Fruit fly (Drosophila melanogaster): ENCODE results near the gene TfIIEalpha.

The TfIIEalpha gene

dm6 chr3L:11683819-11684521 lies 2.1 kb downstream of the TfIIEalpha start, which contains the start of gene Sugb (continued):
- TF ChIP-seq en (GFP tag; optimal IDR thresholded peaks at IDR 0.05) (peak; percentile 3), CG11504 (tag; optimal IDR thresholded peaks at IDR 0.05) (peak; percentile 66), Oli (tag; optimal IDR thresholded peaks at IDR 0.05) (peak; percentile 32), CG9437 (GFP tag; optimal IDR thresholded peaks at IDR 0.05) (peak; percentile 35), amos (GFP tag; IDR thresholded peaks at IDR 0.05; ENCODE audit: partially characterized antibody) (peak; percentile 65; the same call in 1 of the 2 replicates), gro (GFP tag; optimal IDR thresholded peaks at IDR 0.05) (peak; percentile 68), CG6765 (GFP tag; optimal IDR thresholded peaks at IDR 0.05) (peak; percentile 63), MTF-1 (GFP tag; optimal IDR thresholded peaks at IDR 0.05; ENCODE audit: borderline replicate concordance) (no peak), Nf-YB (GFP tag; optimal IDR thresholded peaks at IDR 0.05) (peak; percentile 57), ranshi (GFP tag; IDR thresholded peaks at IDR 0.05) (peak; percentile 27; the same call in 1 of the 2 replicates), NC2α (GFP tag; optimal IDR thresholded peaks at IDR 0.05) (no peak), CG32532 (GFP tag; IDR thresholded peaks at IDR 0.05) (peak; percentile 69), CG7987 (GFP tag; optimal IDR thresholded peaks at IDR 0.05) (peak; percentile 66), CG15514 (GFP tag; optimal IDR thresholded peaks at IDR 0.05) (peak; percentile 74), D19B (GFP tag; optimal IDR thresholded peaks at IDR 0.05) (no peak), Ravus (GFP tag; IDR thresholded peaks at IDR 0.05) (no peak), sisA (GFP tag; IDR thresholded peaks at IDR 0.05) (no peak; the same call in 1 of the 2 replicates), CG6683 (GFP tag; optimal IDR thresholded peaks at IDR 0.05) (peak; percentile 40), CG31224 (GFP tag; IDR thresholded peaks at IDR 0.05) (no peak), hth (optimal IDR thresholded peaks at IDR 0.05) (no peak), Hr78 (GFP tag; optimal IDR thresholded peaks at IDR 0.05) (no peak), CG17912 (GFP tag; optimal IDR thresholded peaks at IDR 0.05) (no peak), Abd-B (GFP tag; optimal IDR thresholded peaks at IDR 0.05) (peak; percentile 60), zfh2 (GFP tag; optimal IDR thresholded peaks at IDR 0.05) (peak; percentile 76), gt (GFP tag; IDR thresholded peaks at IDR 0.05) (no peak), gcm2 (GFP tag; optimal IDR thresholded peaks at IDR 0.05) (peak; percentile 61), Doc2 (GFP tag; IDR thresholded peaks at IDR 0.05) (no peak), CG3407 (GFP tag; optimal IDR thresholded peaks at IDR 0.05) (peak; percentile 41), Myb (GFP tag; optimal IDR thresholded peaks at IDR 0.05) (peak; percentile 41), CG4730 (GFP tag; IDR thresholded peaks at IDR 0.05) (peak; percentile 7; the same call in 1 of the 2 replicates), kni (GFP tag; optimal IDR thresholded peaks at IDR 0.05) (no peak), nerfin-2 (GFP tag; IDR thresholded peaks at IDR 0.05; ENCODE audit: partially characterized antibody) (no peak), Hr3 (GFP tag; optimal IDR thresholded peaks at IDR 0.05) (peak; percentile 47), CG8478 (optimal IDR thresholded peaks at IDR 0.05) (no peak), Doc3 (GFP tag; IDR thresholded peaks at IDR 0.05; ENCODE audit: partially characterized antibody) (peak; percentile 71), NK7.1 (GFP tag; optimal IDR thresholded peaks at IDR 0.05) (peak; percentile 55), Vsx1 (GFP tag; optimal IDR thresholded peaks at IDR 0.05) (peak; percentile 78), org-1 (GFP tag; optimal IDR thresholded peaks at IDR 0.05) (no peak), CG16815 (GFP tag; optimal IDR thresholded peaks at IDR 0.05) (no peak), Lhr (GFP tag; optimal IDR thresholded peaks at IDR 0.05) (peak; percentile 27), CG12219 (GFP tag; optimal IDR thresholded peaks at IDR 0.05) (peak; percentile 14), her (GFP tag; optimal IDR thresholded peaks at IDR 0.05) (no peak), Dbx (GFP tag; IDR thresholded peaks at IDR 0.05) (no peak), CG32767 (GFP tag; IDR thresholded peaks at IDR 0.05) (no peak), phol (tag; optimal IDR thresholded peaks at IDR 0.05) (peak; percentile 27), CG2712 (tag; optimal IDR thresholded peaks at IDR 0.05) (peak; percentile 20), Sin3A (optimal IDR thresholded peaks at IDR 0.05) (no peak), CG9817 (tag; optimal IDR thresholded peaks at IDR 0.05) (peak; percentile 63), Bdp1 (GFP tag; optimal IDR thresholded peaks at IDR 0.05) (peak; percentile 35), run (tag; optimal IDR thresholded peaks at IDR 0.05) (peak; percentile 26)

Measured in whole organism, embryonic.